Worm (Caenorhabditis elegans): ENCODE data around the gene F28H6.8.

Gene F28H6.8

ce11 chrX:14164234-14164633 is 30.1 kb upstream of the F28H6.8 start, which contains the start of gene vha-20 (continued):
- TF ChIP-seq pbrm-1 (GFP tag; IDR thresholded peaks at IDR 0.05) (no peak), sdz-38 (tag; optimal IDR thresholded peaks at IDR 0.05) (no peak), ztf-18 (tag; optimal IDR thresholded peaks at IDR 0.05) (no peak), hmg-1.2 (GFP tag; IDR thresholded peaks at IDR 0.05) (no peak), him-1 (tag; optimal IDR thresholded peaks at IDR 0.05) (no peak)

ce11 chrX:14161684-14162347 is 27.7 kb upstream of the F28H6.8 start, which contains the start of gene lgc-25:
Gene lgc-25 (minus strand): TSS chrX:14161734.
- no peak for TF ChIP-seq F37B4.10 (GFP tag; IDR thresholded peaks at IDR 0.05)
- no peak for TF ChIP-seq aptf-2 (GFP tag; conservative IDR thresholded peaks at IDR 0.05)
- TF ChIP-seq ztf-18 (tag; optimal IDR thresholded peaks at IDR 0.05): peak; percentile 72
- no peak for TF ChIP-seq madf-8 (GFP tag; conservative IDR thresholded peaks at IDR 0.05)
- no peak for TF ChIP-seq ceh-27 (GFP tag; optimal IDR thresholded peaks at IDR 0.05)
- TF ChIP-seq F49E8.2 (tag; optimal IDR thresholded peaks at IDR 0.05; ENCODE audit: insufficient read depth): no peak
- peak; percentile 70 for TF ChIP-seq mes-4 (tag; optimal IDR thresholded peaks at IDR 0.05)
- TF ChIP-seq attf-6 (GFP tag; IDR thresholded peaks at IDR 0.05): no peak
- peak; percentile 21 for TF ChIP-seq atf-7 (tag; optimal IDR thresholded peaks at IDR 0.05)
- TF ChIP-seq B0035.1 (tag; optimal IDR thresholded peaks at IDR 0.05): peak; percentile 63
- peak; percentile 96 for TF ChIP-seq rpc-1 (optimal IDR thresholded peaks at IDR 0.05)
- peak; percentile 94 for TF ChIP-seq rpc-1 (tag; optimal IDR thresholded peaks at IDR 0.05)
- peak; percentile 5 for TF ChIP-seq lin-54 (GFP tag; optimal IDR thresholded peaks at IDR 0.05)
- 0 out of 2 replicates have a peak, but pooled peaks have one; percentile 36 for TF ChIP-seq cebp-1 (GFP tag; IDR thresholded peaks at IDR 0.05)
- no peak for TF ChIP-seq cebp-1 (tag; optimal IDR thresholded peaks at IDR 0.05)
- TF ChIP-seq lsy-27 (tag; optimal IDR thresholded peaks at IDR 0.05; ENCODE audit: borderline replicate concordance, insufficient read depth): no peak
- TF ChIP-seq unc-130 (GFP tag; optimal IDR thresholded peaks at IDR 0.05): peak; percentile 30
- TF ChIP-seq madf-10 (tag; optimal IDR thresholded peaks at IDR 0.05): peak; percentile 55
- TF ChIP-seq bed-1 (GFP tag; IDR thresholded peaks at IDR 0.05): no peak
- TF ChIP-seq Y56A3A.18 (GFP tag; IDR thresholded peaks at IDR 0.05): peak; percentile 78
- TF ChIP-seq repo-1 (tag; optimal IDR thresholded peaks at IDR 0.05): peak; percentile 71
- no peak for TF ChIP-seq F57A8.1 (GFP tag; optimal IDR thresholded peaks at IDR 0.05)
- peak; percentile 74 for TF ChIP-seq snpc-1.1 (tag; optimal IDR thresholded peaks at IDR 0.05; ENCODE audit: insufficient read depth)
- peak; percentile 65 for TF ChIP-seq lir-1 (GFP tag; conservative IDR thresholded peaks at IDR 0.05)
- peak; percentile 65 for TF ChIP-seq nfyb-1 (GFP tag; IDR thresholded peaks at IDR 0.05)
- no peak for TF ChIP-seq egl-44 (GFP tag; IDR thresholded peaks at IDR 0.05)
- no peak for TF ChIP-seq lin-40 (tag; optimal IDR thresholded peaks at IDR 0.05)
- peak; percentile 83 for TF ChIP-seq him-1 (tag; optimal IDR thresholded peaks at IDR 0.05)
- TF ChIP-seq nhr-179 (tag; optimal IDR thresholded peaks at IDR 0.05): peak; percentile 50
- 0 out of 2 replicates have a peak, but pooled peaks have one; percentile 5 for TF ChIP-seq ceh-40 (GFP tag; IDR thresholded peaks at IDR 0.05)
- peak; percentile 84 for TF ChIP-seq lin-26 (GFP tag; IDR thresholded peaks at IDR 0.05)
- TF ChIP-seq rcor-1 (GFP tag; IDR thresholded peaks at IDR 0.05): 0 out of 2 replicates have a peak, but pooled peaks have one; percentile 45
- peak; percentile 66; the same call in 1 of the 2 replicates for TF ChIP-seq dox-1 (GFP tag; IDR thresholded peaks at IDR 0.05)
- peak; percentile 75 for TF ChIP-seq hmg-1.2 (GFP tag; IDR thresholded peaks at IDR 0.05)
- TF ChIP-seq lsl-1 (GFP tag; optimal IDR thresholded peaks at IDR 0.05): no peak
- TF ChIP-seq K12H6.12 (tag; optimal IDR thresholded peaks at IDR 0.05): no peak
- TF ChIP-seq zim-3 (tag; optimal IDR thresholded peaks at IDR 0.05): peak; percentile 32
- no peak for TF ChIP-seq ceh-79 (tag; optimal IDR thresholded peaks at IDR 0.05)
- TF ChIP-seq chd-7 (tag; optimal IDR thresholded peaks at IDR 0.05): no peak
- TF ChIP-seq nhr-90 (tag; optimal IDR thresholded peaks at IDR 0.05): peak; percentile 71
- peak; percentile 69 for TF ChIP-seq snpc-1.3 (tag; optimal IDR thresholded peaks at IDR 0.05; ENCODE audit: insufficient read depth)
- peak; percentile 59 to 73 for TF ChIP-seq rec-8 (tag; optimal IDR thresholded peaks at IDR 0.05)
- TF ChIP-seq ztf-6 (GFP tag; IDR thresholded peaks at IDR 0.05): no peak
